Worm (Caenorhabditis elegans) whole organism, late embryonic: ENCODE results near the gene C44C10.12.

ENCODE experiments used
- C08G9.2 ChIP-seq: sonication (generic microtip); optimal IDR thresholded peaks from 2 replicates; lab custom pipeline; 2016; ENCODE audit warnings: mild to moderate bottlenecking, missing genetic modification characterization, moderate library complexity, missing compliant biosample characterization
- K02D7.2 ChIP-seq: sonication (generic microtip); optimal IDR thresholded peaks from 2 replicates; lab custom pipeline; 2017; ENCODE audit warnings: mild to moderate bottlenecking, missing genetic modification characterization, missing compliant biosample characterization
- ama-1 ChIP-seq: fragments of 150-350 bp; optimal IDR thresholded peaks from 2 replicates; lab custom pipeline; 2014
- ceh-14 ChIP-seq: sonication (generic microtip); optimal IDR thresholded peaks from 2 replicates; lab custom pipeline; 2016; ENCODE audit warnings: missing genotype, missing genetic modification characterization, missing compliant biosample characterization
- ceh-18 ChIP-seq: sonication (generic microtip); optimal IDR thresholded peaks from 2 replicates; lab custom pipeline; 2016; ENCODE audit warnings: missing genetic modification characterization, missing compliant biosample characterization
- ceh-2 ChIP-seq: sonication (generic microtip); optimal IDR thresholded peaks from 2 replicates; lab custom pipeline; 2016; ENCODE audit warnings: missing genotype, missing genetic modification characterization, missing compliant biosample characterization
- ceh-24 ChIP-seq: sonication (generic microtip); optimal IDR thresholded peaks from 2 replicates; lab custom pipeline; 2016; ENCODE audit warnings: mild to moderate bottlenecking, missing genetic modification characterization, missing compliant biosample characterization
- ceh-31 ChIP-seq: sonication (generic microtip); optimal IDR thresholded peaks from 2 replicates; lab custom pipeline; 2016; ENCODE audit warnings: missing genetic modification characterization, missing compliant biosample characterization
- ceh-34 ChIP-seq: sonication (generic microtip); optimal IDR thresholded peaks from 2 replicates; lab custom pipeline; 2016; ENCODE audit warnings: mild to moderate bottlenecking, missing genetic modification characterization, missing compliant biosample characterization
- ceh-45 ChIP-seq: fragments of 200-800 bp; sonication (Bioruptor generic); IDR thresholded peaks from 2 replicates; pipeline ENCODE4 v1.3.6; 2022; ENCODE audit warnings: missing genetic modification reagents, missing genetic modification characterization, missing compliant biosample characterization
- dve-1 ChIP-seq: sonication (generic microtip); optimal IDR thresholded peaks from 2 replicates; lab custom pipeline; 2017; ENCODE audit warnings: antibody characterized with exemption, mild to moderate bottlenecking, missing genetic modification characterization, missing compliant biosample characterization
- elt-2 ChIP-seq: sonication (generic microtip); optimal IDR thresholded peaks from 2 replicates; lab custom pipeline; 2016; ENCODE audit warnings: missing genetic modification reagents, missing genetic modification characterization, missing compliant biosample characterization
- eyg-1 ChIP-seq: sonication (generic microtip); optimal IDR thresholded peaks from 2 replicates; lab custom pipeline; 2016; ENCODE audit warnings: missing genotype, missing genetic modification characterization, missing compliant biosample characterization
- fax-1 ChIP-seq: sonication (generic microtip); optimal IDR thresholded peaks from 2 replicates; lab custom pipeline; 2016; ENCODE audit warnings: missing genotype, missing genetic modification characterization, missing compliant biosample characterization
- gmeb-2 ChIP-seq: sonication (generic microtip); optimal IDR thresholded peaks from 2 replicates; lab custom pipeline; 2016; ENCODE audit warnings: missing genetic modification characterization, inconsistent platforms, missing compliant biosample characterization
- hlh-30 ChIP-seq: sonication (generic microtip); optimal IDR thresholded peaks from 2 replicates; lab custom pipeline; 2017; ENCODE audit warnings: antibody characterized with exemption, missing genetic modification characterization, missing compliant biosample characterization; ENCODE audit not compliant: insufficient read depth
- hlh-8 ChIP-seq: sonication (generic microtip); optimal IDR thresholded peaks from 2 replicates; lab custom pipeline; 2016; ENCODE audit warnings: missing genotype, missing genetic modification characterization, missing compliant biosample characterization
- lim-6 ChIP-seq: sonication (generic microtip); optimal IDR thresholded peaks from 2 replicates; lab custom pipeline; 2016; ENCODE audit warnings: missing genetic modification characterization, missing compliant biosample characterization
- lin-11 ChIP-seq: fragments of 200-800 bp; sonication (Bioruptor generic); optimal IDR thresholded peaks from 2 replicates; lab custom pipeline; 2018; ENCODE audit warnings: mild to moderate bottlenecking, missing genetic modification characterization, missing compliant biosample characterization
- madf-2 ChIP-seq: sonication (generic microtip); optimal IDR thresholded peaks from 2 replicates; lab custom pipeline; 2017; ENCODE audit warnings: missing genetic modification characterization, missing compliant biosample characterization
- pat-9 ChIP-seq: fragments of 200-800 bp; sonication (Bioruptor generic); optimal IDR thresholded peaks from 2 replicates; lab custom pipeline; 2018; ENCODE audit warnings: mild to moderate bottlenecking, missing genetic modification characterization, moderate library complexity, missing compliant biosample characterization
- pha-2 ChIP-seq: sonication (generic microtip); optimal IDR thresholded peaks from 2 replicates; lab custom pipeline; 2017; ENCODE audit warnings: mild to moderate bottlenecking, missing genetic modification characterization, missing compliant biosample characterization
- pqm-1 ChIP-seq: sonication (generic microtip); optimal IDR thresholded peaks from 2 replicates; lab custom pipeline; 2016; ENCODE audit warnings: missing genetic modification characterization, missing compliant biosample characterization
- ref-2 ChIP-seq: sonication (generic microtip); optimal IDR thresholded peaks from 2 replicates; lab custom pipeline; 2016; ENCODE audit warnings: missing genetic modification characterization, missing compliant biosample characterization
- rnt-1 ChIP-seq: sonication (generic microtip); optimal IDR thresholded peaks from 2 replicates; lab custom pipeline; 2016; ENCODE audit warnings: missing genetic modification characterization, missing compliant biosample characterization
- sdc-2 ChIP-seq: sonication (generic microtip); optimal IDR thresholded peaks from 2 replicates; lab custom pipeline; 2016; ENCODE audit warnings: missing genotype, missing genetic modification characterization, missing compliant biosample characterization
- syd-9 ChIP-seq: sonication (generic microtip); optimal IDR thresholded peaks from 2 replicates; lab custom pipeline; 2016; ENCODE audit warnings: mild to moderate bottlenecking, missing genetic modification characterization, moderate library complexity, missing compliant biosample characterization
- tbx-2 ChIP-seq: sonication (generic microtip); optimal IDR thresholded peaks from 2 replicates; lab custom pipeline; 2016; ENCODE audit warnings: missing genetic modification characterization, missing compliant biosample characterization
- ttx-3 ChIP-seq: sonication (generic microtip); optimal IDR thresholded peaks from 2 replicates; lab custom pipeline; 2016; ENCODE audit warnings: missing genetic modification reagents, missing genetic modification characterization, missing compliant biosample characterization
- unc-3 ChIP-seq, 2 experiments: fragments of 200-800 bp in 1 of 2; sonication (Bioruptor generic) in 1 of 2; sonication (generic microtip) in 1 of 2; conservative IDR thresholded peaks in 1 of 2; optimal IDR thresholded peaks in 1 of 2; 2 replicates each; pipeline versions ENCODE4 v1.3.6 to Lab custom; 2016 to 2022; ENCODE audit warnings: missing compliant biosample characterization in 2 of 2, missing genetic modification characterization in 2 of 2, missing genetic modification reagents in 1 of 2
- unc-42 ChIP-seq: sonication (generic microtip); optimal IDR thresholded peaks from 2 replicates; lab custom pipeline; 2016; ENCODE audit warnings: missing genotype, missing genetic modification characterization, missing compliant biosample characterization
- unc-55 ChIP-seq: sonication (generic microtip); optimal IDR thresholded peaks from 2 replicates; lab custom pipeline; 2017; ENCODE audit warnings: missing biosample characterization, missing genetic modification reagents, missing genetic modification characterization
- unc-86 ChIP-seq: sonication (generic microtip); optimal IDR thresholded peaks from 2 replicates; lab custom pipeline; 2016; ENCODE audit warnings: missing genetic modification characterization, missing compliant biosample characterization
- zip-5 ChIP-seq: sonication (generic microtip); optimal IDR thresholded peaks from 2 replicates; lab custom pipeline; 2016; ENCODE audit warnings: missing genetic modification characterization, missing compliant biosample characterization

The C44C10.12 gene

ce11 chrX:11718751-11719150 lies 22.0 kb downstream of the C44C10.12 start:
- TF ChIP-seq madf-2 (tag; lab: Kevin White, UChicago) (no peak), ceh-18 (peak; percentile 14)

- no peak for TF ChIP-seq eyg-1 (tag; lab: Kevin White, UChicago)
- no peak for TF ChIP-seq hlh-8 (tag; lab: Kevin White, UChicago)
- no peak for TF ChIP-seq ceh-2 (tag; lab: Kevin White, UChicago)
- TF ChIP-seq ceh-14 (tag; lab: Kevin White, UChicago), result no peak
- TF ChIP-seq lim-6, result no peak
- TF ChIP-seq, all 69 proteins: peak for 0
These were observed 23.3 kb downstream of the C44C10.12 start for ce11 chrX:11720058-11720457.

- no peak for TF ChIP-seq ref-2 (tag; lab: Kevin White, UChicago)
- peak; percentile 91 for TF ChIP-seq unc-42 (tag; lab: Kevin White, UChicago)
- peak; percentile 24 for TF ChIP-seq ceh-31
These were observed 27.0 kb downstream of the C44C10.12 start, which contains the start of gene D1053.4 for ce11 chrX:11723781-11724201. Gene D1053.4 (minus strand): TSS chrX:11723800.

ce11 chrX:11725646-11726045 lies 28.9 kb downstream of the C44C10.12 start:
- TF ChIP-seq unc-86 (tag; lab: Kevin White, UChicago) (no peak), dve-1 (no peak), ceh-14 (tag; lab: Kevin White, UChicago) (no peak), ttx-3 (no peak), pha-2 (tag; lab: Kevin White, UChicago) (no peak), eyg-1 (tag; lab: Kevin White, UChicago) (no peak), K02D7.2 (tag; lab: Kevin White, UChicago) (no peak), C08G9.2 (tag; lab: Kevin White, UChicago) (no peak), unc-55 (GFP tag; lab: Kevin White, UChicago) (no peak), ceh-18 (no peak), elt-2 (tag; lab: Kevin White, UChicago) (no peak), ceh-31 (no peak), unc-3 (GFP tag; conservative IDR thresholded peaks at IDR 0.05; lab: Robert Waterston, UW) (no peak), unc-3 (tag; optimal IDR thresholded peaks at IDR 0.05; lab: Kevin White, UChicago) (no peak), pqm-1 (tag; lab: Kevin White, UChicago) (no peak), pat-9 (no peak)
- TF ChIP-seq, all 69 proteins: peak for 0

- TF ChIP-seq ama-1 (no peak), zip-5 (tag; lab: Kevin White, UChicago) (no peak), lin-11 (tag; lab: Kevin White, UChicago) (no peak), sdc-2 (tag; lab: Kevin White, UChicago) (no peak), gmeb-2 (tag; lab: Kevin White, UChicago) (no peak), ceh-24 (tag; lab: Kevin White, UChicago) (no peak), ceh-2 (tag; lab: Kevin White, UChicago) (no peak), tbx-2 (tag; lab: Kevin White, UChicago) (no peak), ttx-3 (no peak), madf-2 (tag; lab: Kevin White, UChicago) (no peak), ceh-34 (tag; lab: Kevin White, UChicago) (no peak)
- TF ChIP-seq, all 69 proteins: peak for 0
These were observed 29.7 kb downstream of the C44C10.12 start for ce11 chrX:11726450-11726849.

ce11 chrX:11727761-11728160 lies 31.0 kb downstream of the C44C10.12 start, which contains the start of the genes gst-42 and D1053.2:
Gene gst-42 (minus strand): TSS chrX:11727936.
Gene D1053.2 (plus strand): TSS chrX:11728151.
- TF ChIP-seq syd-9 (tag; lab: Kevin White, UChicago) (no peak), fax-1 (tag; lab: Kevin White, UChicago) (no peak), elt-2 (tag; lab: Kevin White, UChicago) (peak; percentile 72), ceh-45 (GFP tag; lab: Robert Waterston, UW) (no peak), hlh-30 (tag; lab: Kevin White, UChicago) (peak; percentile 4), ceh-2 (tag; lab: Kevin White, UChicago) (no peak), rnt-1 (tag; lab: Kevin White, UChicago) (no peak), ceh-31 (no peak)
- TF ChIP-seq, all 69 proteins: peak for 2
